Worm (Caenorhabditis elegans): ENCODE data around the gene rif-1.2.

DNA sequence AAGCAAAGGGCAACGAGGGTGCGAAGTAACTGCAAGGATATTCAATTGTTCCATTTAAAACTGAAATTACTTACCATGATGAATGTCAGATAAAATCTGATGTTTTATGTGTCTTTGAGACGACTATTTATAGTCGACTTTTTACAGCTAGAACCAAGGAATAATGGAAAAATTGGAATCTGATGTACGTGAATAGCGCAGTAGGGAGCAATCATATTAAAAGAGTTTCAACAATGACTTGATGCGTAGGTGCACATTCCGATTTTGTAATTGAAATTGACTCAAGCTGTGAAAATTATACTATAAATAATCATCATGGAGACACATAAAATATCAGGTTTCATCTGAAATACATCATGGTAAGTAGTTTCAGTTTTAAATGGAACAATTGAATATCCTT is 27.9 kb downstream of the rif-1.2 start, which contains the start of the genes nspc-9 and nspc-10:
- TF ChIP-seq nhr-77 (tag; optimal IDR thresholded peaks at IDR 0.05) (no peak), fkh-10 (GFP tag; optimal IDR thresholded peaks at IDR 0.05) (no peak)
